Fruit fly (Drosophila melanogaster) whole organism, embryonic: ENCODE results near the gene CG2104.
A peak's percentile ranks its signal among the peaks of the same experiment; 100 is the strongest.

ENCODE experiments used
- CG10654 ChIP-seq: fragments of 200-800 bp; sonication (Bioruptor generic); optimal IDR thresholded peaks from 2 replicates; lab custom pipeline; 2016; ENCODE audit warnings: missing biosample characterization, missing genetic modification characterization
- CG10979 ChIP-seq: fragments of 200-800 bp; sonication (Bioruptor generic); optimal IDR thresholded peaks from 2 replicates; lab custom pipeline; 2018; ENCODE audit warnings: missing biosample characterization, mild to moderate bottlenecking, missing genetic modification characterization, moderate library complexity
- CG1233 ChIP-seq: fragments of 200-800 bp; sonication (Bioruptor generic); optimal IDR thresholded peaks from 4 replicates; lab custom pipeline; 2018; ENCODE audit warnings: missing biosample characterization, mild to moderate bottlenecking, missing genetic modification characterization
- CG14710 ChIP-seq: fragments of 200-800 bp; sonication (Bioruptor generic); optimal IDR thresholded peaks from 3 replicates; lab custom pipeline; 2019; ENCODE audit warnings: missing biosample characterization, mild to moderate bottlenecking, missing genetic modification characterization, moderate library complexity
- CG15696 ChIP-seq: fragments of 200-800 bp; sonication (Bioruptor generic); optimal IDR thresholded peaks from 2 replicates; lab custom pipeline; 2019; ENCODE audit warnings: missing biosample characterization, mild to moderate bottlenecking, missing genetic modification characterization, moderate library complexity
- CG2678 ChIP-seq: fragments of 200-800 bp; sonication (Bioruptor generic); optimal IDR thresholded peaks from 3 replicates; lab custom pipeline; 2019; ENCODE audit warnings: missing biosample characterization, mild to moderate bottlenecking, missing genetic modification characterization, moderate library complexity
- CG30020 ChIP-seq: fragments of 200-800 bp; optimal IDR thresholded peaks from 2 replicates; lab custom pipeline; 2019; ENCODE audit warnings: missing biosample characterization, mild to moderate bottlenecking, missing genetic modification characterization, moderate library complexity
- CG34224 ChIP-seq: fragments of 200-800 bp; sonication (Bioruptor generic); IDR thresholded peaks from 3 replicates; pipeline ENCODE4 v1.3.6; 2022; ENCODE audit warnings: missing biosample characterization, missing genetic modification characterization; ENCODE audit not compliant: partially characterized antibody
- CG4328 ChIP-seq: fragments of 200-800 bp; sonication (Bioruptor generic); optimal IDR thresholded peaks from 3 replicates; lab custom pipeline; 2017; ENCODE audit warnings: missing biosample characterization, missing genetic modification reagents, missing genetic modification characterization
- CG6272 ChIP-seq: fragments of 200-800 bp; sonication (Bioruptor generic); IDR thresholded peaks from 2 replicates; pipeline ENCODE4 v1.3.6; 2022; ENCODE audit warnings: missing biosample characterization, missing genetic modification characterization
- CG6813 ChIP-seq: fragments of 200-800 bp; sonication (Bioruptor generic); optimal IDR thresholded peaks from 2 replicates; lab custom pipeline; 2017; ENCODE audit warnings: missing biosample characterization, missing genetic modification characterization, mild to moderate bottlenecking, moderate library complexity, missing genetic modification reagents
- CG7372 ChIP-seq: fragments of 200-800 bp; sonication (Bioruptor generic); IDR thresholded peaks from 2 replicates; pipeline ENCODE4 v1.3.6; 2022; ENCODE audit warnings: missing biosample characterization, missing genetic modification characterization
- CG9727 ChIP-seq: fragments of 200-800 bp; sonication (Bioruptor generic); optimal IDR thresholded peaks from 3 replicates; lab custom pipeline; 2017; ENCODE audit warnings: missing biosample characterization, mild to moderate bottlenecking, missing genetic modification characterization
- CHES-1-like ChIP-seq: fragments of 200-800 bp; sonication (Bioruptor generic); optimal IDR thresholded peaks from 2 replicates; lab custom pipeline; 2016; ENCODE audit warnings: missing biosample characterization, missing genetic modification characterization
- Chrac-16 ChIP-seq: fragments of 200-800 bp; sonication (Bioruptor generic); optimal IDR thresholded peaks from 3 replicates; lab custom pipeline; 2016; ENCODE audit warnings: missing biosample characterization, missing genetic modification characterization
- Dek ChIP-seq: fragments of 200-800 bp; sonication (Bioruptor generic); optimal IDR thresholded peaks from 3 replicates; lab custom pipeline; 2019; ENCODE audit warnings: missing biosample characterization, mild to moderate bottlenecking, missing genetic modification characterization, moderate library complexity
- Dip3 ChIP-seq: fragments of 200-800 bp; sonication (Bioruptor generic); optimal IDR thresholded peaks from 3 replicates; lab custom pipeline; 2016; ENCODE audit warnings: missing biosample characterization, missing genetic modification characterization
- Ets97D ChIP-seq: fragments of 200-800 bp; sonication (Bioruptor generic); optimal IDR thresholded peaks from 3 replicates; lab custom pipeline; 2016; ENCODE audit warnings: missing biosample characterization, missing genetic modification characterization
- Hr3 ChIP-seq: fragments of 200-800 bp; sonication (Bioruptor generic); optimal IDR thresholded peaks from 3 replicates; lab custom pipeline; 2016; ENCODE audit warnings: missing biosample characterization, missing genetic modification characterization
- Hr78 ChIP-seq, 2 experiments: fragments of 200-800 bp in 1 of 2; fragments of >200 bp in 1 of 2; sonication (Bioruptor generic) in 1 of 2; optimal IDR thresholded peaks; 2 replicates each; lab custom pipeline; 2017 to 2019; ENCODE audit warnings: missing biosample characterization in 2 of 2, missing genetic modification characterization in 2 of 2, mild to moderate bottlenecking in 1 of 2, moderate library complexity in 1 of 2
- Myb ChIP-seq: fragments of 200-800 bp; sonication (Bioruptor generic); optimal IDR thresholded peaks from 2 replicates; lab custom pipeline; 2016; ENCODE audit warnings: missing biosample characterization, missing genetic modification characterization
- PHDP ChIP-seq: fragments of 200-800 bp; sonication (Bioruptor generic); optimal IDR thresholded peaks from 3 replicates; lab custom pipeline; 2018; ENCODE audit warnings: missing biosample characterization, mild to moderate bottlenecking, missing genetic modification characterization, moderate library complexity
- Usf ChIP-seq: fragments of 200-800 bp; sonication (Bioruptor generic); optimal IDR thresholded peaks from 2 replicates; lab custom pipeline; 2017; ENCODE audit warnings: missing genotype, missing biosample characterization, missing genetic modification characterization
- ap ChIP-seq: fragments of 200-800 bp; sonication (Bioruptor generic); IDR thresholded peaks from 2 replicates; pipeline ENCODE4 v1.3.6; 2022; ENCODE audit warnings: missing biosample characterization, missing genetic modification characterization
- ase ChIP-seq: fragments of 200-800 bp; sonication (Bioruptor generic); IDR thresholded peaks from 3 replicates; pipeline ENCODE4 v1.3.6; 2022; ENCODE audit warnings: missing biosample characterization, missing genetic modification characterization
- bab2 ChIP-seq: fragments of 200-800 bp; sonication (Bioruptor generic); optimal IDR thresholded peaks from 2 replicates; lab custom pipeline; 2016; ENCODE audit warnings: missing biosample characterization, missing genetic modification characterization
- bcd ChIP-seq: fragments of 200-800 bp; sonication (Bioruptor generic); optimal IDR thresholded peaks from 2 replicates; lab custom pipeline; 2017; ENCODE audit warnings: missing biosample characterization, mild to moderate bottlenecking, missing genetic modification characterization
- cwo ChIP-seq: fragments of 200-800 bp; sonication (Bioruptor generic); optimal IDR thresholded peaks from 3 replicates; lab custom pipeline; 2017; ENCODE audit warnings: missing biosample characterization, missing genetic modification characterization, mild to moderate bottlenecking, moderate library complexity, missing genetic modification reagents
- dmrt99B ChIP-seq: fragments of 200-800 bp; sonication (Bioruptor generic); optimal IDR thresholded peaks from 2 replicates; lab custom pipeline; 2018; ENCODE audit warnings: missing biosample characterization, mild to moderate bottlenecking, missing genetic modification characterization, moderate library complexity
- en ChIP-seq: fragments of 200-800 bp; sonication (Bioruptor generic); optimal IDR thresholded peaks from 2 replicates; lab custom pipeline; 2016; ENCODE audit warnings: missing biosample characterization, missing genetic modification characterization
- fd102C ChIP-seq: fragments of 200-800 bp; sonication (Bioruptor generic); optimal IDR thresholded peaks from 2 replicates; lab custom pipeline; 2018; ENCODE audit warnings: missing biosample characterization, mild to moderate bottlenecking, missing genetic modification characterization, moderate library complexity
- fu2 ChIP-seq: fragments of 200-800 bp; sonication (Bioruptor generic); optimal IDR thresholded peaks from 2 replicates; lab custom pipeline; 2016; ENCODE audit warnings: missing biosample characterization, missing genetic modification characterization
- gcm2 ChIP-seq: fragments of 200-800 bp; sonication (Bioruptor generic); optimal IDR thresholded peaks from 2 replicates; lab custom pipeline; 2016; ENCODE audit warnings: missing biosample characterization, missing genetic modification characterization
- gem ChIP-seq: fragments of 200-800 bp; sonication (Bioruptor generic); optimal IDR thresholded peaks from 2 replicates; lab custom pipeline; 2019; ENCODE audit warnings: missing biosample characterization, mild to moderate bottlenecking, missing genetic modification characterization, moderate library complexity
- grn ChIP-seq: fragments of 200-800 bp; sonication (Bioruptor generic); optimal IDR thresholded peaks from 3 replicates; lab custom pipeline; 2017; ENCODE audit warnings: missing biosample characterization, missing genetic modification characterization
- hth ChIP-seq: fragments of >200 bp; optimal IDR thresholded peaks from 2 replicates; lab custom pipeline; 2017; ENCODE audit warnings: inconsistent platforms
- ken ChIP-seq: fragments of 200-800 bp; sonication (Bioruptor generic); IDR thresholded peaks from 3 replicates; pipeline ENCODE4 v1.3.6; 2022; ENCODE audit warnings: missing biosample characterization, missing genetic modification characterization
- lmd ChIP-seq: fragments of 200-800 bp; sonication (Bioruptor generic); IDR thresholded peaks from 2 replicates; pipeline ENCODE4 v1.3.6; 2022; ENCODE audit warnings: missing biosample characterization, missing genetic modification characterization
- oc ChIP-seq: fragments of 200-800 bp; sonication (Bioruptor generic); optimal IDR thresholded peaks from 2 replicates; lab custom pipeline; 2018; ENCODE audit warnings: missing biosample characterization, mild to moderate bottlenecking, missing genetic modification characterization, moderate library complexity
- pum ChIP-seq: fragments of 200-800 bp; sonication (Bioruptor generic); optimal IDR thresholded peaks from 2 replicates; lab custom pipeline; 2016; ENCODE audit warnings: missing biosample characterization, missing genetic modification characterization
- row ChIP-seq: fragments of 200-800 bp; sonication (Bioruptor generic); IDR thresholded peaks from 3 replicates; pipeline ENCODE4 v1.3.6; 2022; ENCODE audit warnings: missing biosample characterization, missing genetic modification characterization
- salm ChIP-seq: fragments of 200-800 bp; sonication (Bioruptor generic); optimal IDR thresholded peaks from 2 replicates; lab custom pipeline; 2018; ENCODE audit warnings: missing biosample characterization, mild to moderate bottlenecking, missing genetic modification characterization
- tin ChIP-seq: fragments of 200-800 bp; sonication (Bioruptor generic); optimal IDR thresholded peaks from 3 replicates; lab custom pipeline; 2016; ENCODE audit warnings: missing biosample characterization, missing genetic modification characterization
- tll ChIP-seq, 2 experiments: fragments of 200-800 bp in 1 of 2; fragments of >200 bp in 1 of 2; sonication (Bioruptor generic) in 1 of 2; optimal IDR thresholded peaks; 2 replicates each; lab custom pipeline; 2017 to 2019; ENCODE audit warnings: missing biosample characterization in 2 of 2, missing genetic modification characterization in 2 of 2, mild to moderate bottlenecking in 1 of 2, moderate library complexity in 1 of 2
- tna ChIP-seq: fragments of 200-800 bp; sonication (Bioruptor generic); IDR thresholded peaks from 2 replicates; pipeline ENCODE4 v1.3.6; 2022; ENCODE audit warnings: missing biosample characterization, missing genetic modification characterization; ENCODE audit not compliant: partially characterized antibody
- tup ChIP-seq: fragments of 200-800 bp; sonication (Bioruptor generic); optimal IDR thresholded peaks from 2 replicates; lab custom pipeline; 2016; ENCODE audit warnings: missing biosample characterization, mild to moderate bottlenecking, missing genetic modification characterization, moderate library complexity
- unc-4 ChIP-seq: fragments of 200-800 bp; sonication (Bioruptor generic); IDR thresholded peaks from 2 replicates; pipeline ENCODE4 v1.3.6; 2022; ENCODE audit warnings: missing biosample characterization, missing genetic modification characterization; ENCODE audit not compliant: partially characterized antibody
- zen2 ChIP-seq: fragments of 200-800 bp; sonication (Bioruptor generic); IDR thresholded peaks from 3 replicates; pipeline ENCODE4 v1.3.6; 2022; ENCODE audit warnings: missing biosample characterization, missing genetic modification characterization; ENCODE audit not compliant: partially characterized antibody
- zfh1 ChIP-seq: fragments of 200-800 bp; sonication (Bioruptor generic); IDR thresholded peaks from 3 replicates; pipeline ENCODE4 v1.3.6; 2022; ENCODE audit warnings: missing biosample characterization, missing genetic modification characterization

Gene CG2104

dm6 chr3R:5671795-5672657 lies 21.1 kb downstream of the CG2104 start:
- TF ChIP-seq Hr78 (GFP tag; optimal IDR thresholded peaks at IDR 0.05; lab: Kevin White, UChicago) (no peak), tup (no peak), ase (GFP tag; lab: Robert Waterston, UW) (no peak), dmrt99B (tag; lab: Kevin White, UChicago) (no peak), grn (GFP tag; lab: Kevin White, UChicago) (peak; percentile 100), cwo (no peak), CG15696 (tag; lab: Kevin White, UChicago) (no peak), ap (GFP tag; lab: Robert Waterston, UW) (no peak), unc-4 (GFP tag; lab: Robert Waterston, UW) (no peak), Dip3 (GFP tag; lab: Kevin White, UChicago) (no peak), CG34224 (no peak), oc (tag; lab: Kevin White, UChicago) (no peak), CG30020 (tag; lab: Kevin White, UChicago) (no peak), CG14710 (no peak), CHES-1-like (GFP tag; lab: Kevin White, UChicago) (no peak), CG4328 (GFP tag; lab: Kevin White, UChicago) (no peak), gem (tag; lab: Kevin White, UChicago) (no peak), en (GFP tag; lab: Kevin White, UChicago) (no peak), PHDP (tag; lab: Kevin White, UChicago) (no peak), zen2 (GFP tag; lab: Robert Waterston, UW) (no peak), bcd (no peak), bab2 (no peak), hth (lab: Kevin White, UChicago) (no peak), Chrac-16 (GFP tag; lab: Kevin White, UChicago) (no peak), ken (GFP tag; lab: Robert Waterston, UW) (no peak), Usf (GFP tag; lab: Kevin White, UChicago) (no peak), Myb (no peak), pum (GFP tag; lab: Kevin White, UChicago) (no peak), Dek (tag; lab: Kevin White, UChicago) (no peak), CG1233 (GFP tag; lab: Kevin White, UChicago) (no peak), fd102C (GFP tag; lab: Kevin White, UChicago) (no peak), fu2 (no peak), CG7372 (GFP tag; lab: Robert Waterston, UW) (no peak), salm (tag; lab: Kevin White, UChicago) (no peak), tll (GFP tag; optimal IDR thresholded peaks at IDR 0.05; lab: Kevin White, UChicago) (peak in 1 of 2 experiments; percentile 14), CG6272 (GFP tag; lab: Robert Waterston, UW) (no peak), CG10979 (no peak), CG6813 (GFP tag; lab: Kevin White, UChicago) (no peak), Hr3 (GFP tag; lab: Kevin White, UChicago) (no peak), row (peak; percentile 79), gcm2 (GFP tag; lab: Kevin White, UChicago) (peak; percentile 58), zfh1 (GFP tag; lab: Robert Waterston, UW) (no peak), CG10654 (GFP tag; lab: Kevin White, UChicago) (no peak), CG2678 (tag; lab: Kevin White, UChicago) (no peak), lmd (GFP tag; lab: Robert Waterston, UW) (no peak), tin (GFP tag; lab: Kevin White, UChicago) (no peak), CG9727 (no peak), tna (GFP tag; lab: Robert Waterston, UW) (no peak), Ets97D (GFP tag; lab: Kevin White, UChicago) (no peak)
